Worm (Caenorhabditis elegans): ENCODE data around the gene clec-119.

- TF ChIP-seq snpc-1.2 (GFP tag; IDR thresholded peaks at IDR 0.05) = no peak
- no peak for TF ChIP-seq T20F7.1 (GFP tag; optimal IDR thresholded peaks at IDR 0.05)
- no peak for TF ChIP-seq snpc-4 (tag; optimal IDR thresholded peaks at IDR 0.05)
- TF ChIP-seq unc-62 (GFP tag; optimal IDR thresholded peaks at IDR 0.05 in 1 of 2) = no peak
- TF ChIP-seq unc-62 (tag; optimal IDR thresholded peaks at IDR 0.05) = no peak
Measured at ce11 chrII:1236479-1236878, 19.3 kb upstream of the clec-119 start.
